Worm (Caenorhabditis elegans): ENCODE data around the gene fipr-16.
A peak's percentile ranks its signal among the peaks of the same experiment; 100 is the strongest.

ce11 chrIII:8639188-8639795, 48.5 kb upstream of the fipr-16 start, which contains the start of gene fip-1:
- TF ChIP-seq him-1 (tag; optimal IDR thresholded peaks at IDR 0.05) (peak; percentile 77), ceh-40 (GFP tag; IDR thresholded peaks at IDR 0.05) (no peak), pha-4 (tag; optimal IDR thresholded peaks at IDR 0.05) (no peak)
